Worm (Caenorhabditis elegans): ENCODE data around the gene ckb-4.

The ckb-4 gene

DNA sequence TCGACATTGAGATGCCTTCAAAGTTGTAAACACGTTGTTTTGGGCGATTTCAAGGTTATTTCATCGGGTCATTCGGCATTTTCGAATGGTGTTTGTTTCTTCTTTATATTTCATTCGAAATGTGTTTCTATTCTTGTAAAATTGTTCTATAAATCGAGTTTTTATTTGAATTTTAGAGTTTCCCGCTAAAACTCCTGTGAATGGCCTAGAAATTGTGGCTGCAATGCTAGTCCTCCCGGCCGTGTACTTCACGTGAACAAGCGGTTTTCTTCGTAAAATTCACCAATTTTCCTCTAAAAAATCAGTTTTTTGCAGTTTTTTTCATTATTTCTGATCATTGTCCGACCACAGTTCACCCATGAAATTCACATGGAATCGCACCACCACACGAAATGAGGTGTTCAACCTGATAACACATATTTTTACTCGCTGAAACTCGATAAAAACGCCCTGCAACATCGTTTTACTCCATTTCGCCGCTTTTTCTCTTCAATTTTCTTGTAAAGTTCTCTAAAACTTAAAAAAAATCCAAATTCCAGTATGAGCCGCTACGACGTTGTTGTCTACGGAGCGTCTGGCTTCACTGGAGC, 17.9 kb upstream of the ckb-4 start, which contains the start of gene ldp-1 (continued):
- no peak for TF ChIP-seq aha-1 (tag; optimal IDR thresholded peaks at IDR 0.05)
- peak; percentile 89 to 94 (median 92) for TF ChIP-seq dpl-1 (GFP tag; optimal IDR thresholded peaks at IDR 0.05)
- TF ChIP-seq tlp-1 (tag; optimal IDR thresholded peaks at IDR 0.05), result no peak
- no peak for TF ChIP-seq hpl-2 (GFP tag; optimal IDR thresholded peaks at IDR 0.05)
- no peak for TF ChIP-seq pqm-1 (tag; optimal IDR thresholded peaks at IDR 0.05)
- TF ChIP-seq alr-1 (tag; optimal IDR thresholded peaks at IDR 0.05; ENCODE audit: borderline replicate concordance), result no peak
- TF ChIP-seq hlh-17 (GFP tag; optimal IDR thresholded peaks at IDR 0.05; ENCODE audit: borderline replicate concordance), result no peak
- TF ChIP-seq nhr-11 (tag; optimal IDR thresholded peaks at IDR 0.05), result no peak
- peak; percentile 89 for TF ChIP-seq pax-3 (tag; optimal IDR thresholded peaks at IDR 0.05)
- TF ChIP-seq egl-27 (tag; optimal IDR thresholded peaks at IDR 0.05), result no peak
- TF ChIP-seq nhr-12 (tag; optimal IDR thresholded peaks at IDR 0.05), result no peak
- TF ChIP-seq efl-1 (optimal IDR thresholded peaks at IDR 0.05), result peak; percentile 95 to 99
- peak; percentile 94 to 99 for TF ChIP-seq efl-1 (GFP tag; optimal IDR thresholded peaks at IDR 0.05 in 1 of 2)
- no peak for TF ChIP-seq unc-62 (GFP tag; optimal IDR thresholded peaks at IDR 0.05)
- TF ChIP-seq rnt-1 (tag; optimal IDR thresholded peaks at IDR 0.05), result peak; percentile 97

DNA sequence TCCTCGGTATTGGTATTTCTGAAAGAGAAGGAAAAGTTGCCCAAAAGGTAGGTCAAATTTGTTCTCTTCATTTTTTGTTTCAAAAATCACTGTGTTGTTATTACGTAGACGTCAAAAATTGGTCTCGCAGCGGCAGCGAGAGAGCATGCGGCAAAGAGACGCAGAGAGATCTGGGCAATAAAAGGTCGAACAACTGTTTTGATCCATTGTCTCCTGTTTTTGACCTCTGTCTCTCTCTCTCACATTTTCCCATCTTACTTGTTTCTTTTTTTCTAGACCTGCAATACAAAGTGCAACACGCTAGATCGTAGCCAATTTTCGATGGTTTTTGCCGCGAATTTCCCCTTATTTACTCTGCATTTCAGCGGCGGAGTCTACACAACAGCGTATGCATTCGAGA, 17.3 kb upstream of the ckb-4 start:
- TF ChIP-seq rnt-1 (tag; optimal IDR thresholded peaks at IDR 0.05) (peak; percentile 73), fkh-10 (GFP tag; optimal IDR thresholded peaks at IDR 0.05) (no peak), efl-1 (optimal IDR thresholded peaks at IDR 0.05) (no peak), efl-1 (GFP tag; optimal IDR thresholded peaks at IDR 0.05 in 1 of 2) (peak in 1 of 2 experiments; percentile 88), egl-13 (tag; optimal IDR thresholded peaks at IDR 0.05) (no peak), elt-2 (tag; optimal IDR thresholded peaks at IDR 0.05) (no peak), hlh-4 (tag; optimal IDR thresholded peaks at IDR 0.05) (no peak), sup-37 (GFP tag; optimal IDR thresholded peaks at IDR 0.05) (no peak), skn-1 (tag; optimal IDR thresholded peaks at IDR 0.05) (no peak), aha-1 (tag; optimal IDR thresholded peaks at IDR 0.05) (no peak), nhr-28 (tag; optimal IDR thresholded peaks at IDR 0.05) (no peak), ceh-82 (tag; optimal IDR thresholded peaks at IDR 0.05) (no peak), unc-130 (tag; optimal IDR thresholded peaks at IDR 0.05) (no peak), tbx-2 (tag; optimal IDR thresholded peaks at IDR 0.05) (no peak)

DNA sequence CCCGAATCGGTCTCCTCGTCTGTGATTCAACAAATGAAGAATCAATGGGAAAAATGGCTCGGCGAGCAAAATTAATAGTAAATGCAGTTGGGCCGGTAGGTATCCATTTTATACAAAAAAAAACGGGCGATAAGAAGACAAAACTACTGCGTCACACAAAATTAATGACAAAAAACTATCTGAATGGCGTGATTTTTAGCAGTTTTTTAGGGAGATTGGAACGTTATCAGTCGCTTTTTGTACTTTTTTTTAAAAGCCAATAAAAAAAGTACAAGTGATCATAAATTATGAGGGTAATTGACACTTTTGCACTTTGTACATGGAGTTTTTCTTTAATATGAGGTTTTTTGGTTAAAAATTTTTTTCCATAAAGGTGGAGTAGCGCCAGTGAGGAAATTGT, 13.9 kb upstream of the ckb-4 start:
- TF ChIP-seq lin-15B (tag; optimal IDR thresholded peaks at IDR 0.05), result no peak
- no peak for TF ChIP-seq nhr-84 (tag; optimal IDR thresholded peaks at IDR 0.05)

DNA sequence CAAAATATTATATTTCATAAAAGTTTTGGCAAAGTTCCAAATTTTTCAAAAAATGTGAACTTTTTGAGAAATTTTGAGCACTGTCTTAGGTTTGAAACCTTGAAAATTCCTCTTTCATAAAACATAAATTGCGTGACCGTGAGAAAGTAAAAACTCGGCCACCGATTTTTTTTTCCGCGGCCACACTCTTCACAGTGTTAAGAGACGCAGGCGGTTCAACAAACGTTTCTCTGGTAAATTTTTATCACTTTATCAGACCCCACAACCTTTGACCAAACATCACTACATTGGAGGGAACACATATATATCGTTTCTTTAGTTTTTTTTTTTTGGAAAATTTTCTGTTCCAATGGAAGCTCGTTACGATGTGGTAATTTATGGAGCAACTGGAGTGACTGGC, 13.3 kb upstream of the ckb-4 start, which contains the start of gene F22F7.2:
Gene F22F7.2, plus strand, starts transcription at position 266 of the 400 bp plus-strand sequence.
- TF ChIP-seq fkh-4 (tag; optimal IDR thresholded peaks at IDR 0.05; ENCODE audit: borderline replicate concordance) (no peak), ceh-82 (tag; optimal IDR thresholded peaks at IDR 0.05) (no peak), ceh-90 (tag; optimal IDR thresholded peaks at IDR 0.05) (no peak), nhr-76 (tag; optimal IDR thresholded peaks at IDR 0.05) (no peak), efl-1 (optimal IDR thresholded peaks at IDR 0.05) (peak; percentile 15 to 19), efl-1 (GFP tag; optimal IDR thresholded peaks at IDR 0.05 in 1 of 2) (peak in 1 of 2 experiments; percentile 38), alr-1 (tag; optimal IDR thresholded peaks at IDR 0.05; ENCODE audit: borderline replicate concordance) (no peak), sup-37 (GFP tag; optimal IDR thresholded peaks at IDR 0.05) (no peak), rnt-1 (tag; optimal IDR thresholded peaks at IDR 0.05) (peak; percentile 50), C34B4.2 (tag; optimal IDR thresholded peaks at IDR 0.05) (no peak), xbp-1 (tag; optimal IDR thresholded peaks at IDR 0.05) (no peak), nhr-47 (tag; optimal IDR thresholded peaks at IDR 0.05) (no peak), nhr-90 (tag; optimal IDR thresholded peaks at IDR 0.05; ENCODE audit: poor library complexity) (no peak), tbx-2 (tag; optimal IDR thresholded peaks at IDR 0.05) (no peak), mep-1 (tag; optimal IDR thresholded peaks at IDR 0.05) (no peak), mef-2 (tag; optimal IDR thresholded peaks at IDR 0.05) (no peak), vab-15 (tag; optimal IDR thresholded peaks at IDR 0.05) (no peak), lin-39 (tag; optimal IDR thresholded peaks at IDR 0.05) (no peak), lin-35 (GFP tag; optimal IDR thresholded peaks at IDR 0.05) (peak in 1 of 2 experiments; percentile 29), tlp-1 (tag; optimal IDR thresholded peaks at IDR 0.05) (no peak), nhr-84 (tag; optimal IDR thresholded peaks at IDR 0.05) (no peak), egl-27 (tag; optimal IDR thresholded peaks at IDR 0.05) (no peak), nhr-20 (tag; optimal IDR thresholded peaks at IDR 0.05) (peak; percentile 68), C16A3.4 (tag; optimal IDR thresholded peaks at IDR 0.05) (no peak), elt-3 (tag; optimal IDR thresholded peaks at IDR 0.05) (peak in 1 of 6 experiments; percentile 37), pqm-1 (tag; optimal IDR thresholded peaks at IDR 0.05) (no peak), unc-86 (tag; optimal IDR thresholded peaks at IDR 0.05) (no peak), nhr-237 (tag; optimal IDR thresholded peaks at IDR 0.05) (no peak), aly-2 (tag; optimal IDR thresholded peaks at IDR 0.05) (no peak), nhr-19 (GFP tag; conservative IDR thresholded peaks at IDR 0.05) (no peak)

All from whole organism, L1 larva.